Fruit fly (Drosophila melanogaster) S2 (cell line): Measurements from ENCODE around the gene CG43844.

Experiments
- CG8478 ChIP-seq: fragments of >200 bp; optimal IDR thresholded peaks from 2 replicates; lab custom pipeline; 2018
- CTCF ChIP-seq, 2 experiments: fragments of >200 bp; optimal IDR thresholded peaks; 2 replicates each; lab custom pipeline; 2018

Gene CG43844

dm6 chr3R:21853618-21854573, 35.4 kb upstream of the CG43844 start:
- TF ChIP-seq CTCF (optimal IDR thresholded peaks at IDR 0.05; lab: Kevin White, UChicago), result no peak
- no peak for TF ChIP-seq CG8478 (lab: Kevin White, UChicago)

dm6 chr3R:21854574-21855468, 34.5 kb upstream of the CG43844 start:
- TF ChIP-seq CTCF (optimal IDR thresholded peaks at IDR 0.05; lab: Kevin White, UChicago), result no peak
- TF ChIP-seq CG8478 (lab: Kevin White, UChicago), result no peak

dm6 chr3R:21855469-21855826, 33.9 kb upstream of the CG43844 start:
- TF ChIP-seq CTCF (optimal IDR thresholded peaks at IDR 0.05; lab: Kevin White, UChicago) (no peak), CG8478 (lab: Kevin White, UChicago) (no peak)

- TF ChIP-seq CG8478 (lab: Kevin White, UChicago) (no peak), CTCF (optimal IDR thresholded peaks at IDR 0.05; lab: Kevin White, UChicago) (peak in 1 of 2 experiments; percentile 22)
Measured at dm6 chr3R:21856098-21856872, 33.1 kb upstream of the CG43844 start, which contains the start of gene glec. TSS of gene glec (minus strand) at chr3R:21856266.

- TF ChIP-seq CG8478 (lab: Kevin White, UChicago), result no peak
- no peak for TF ChIP-seq CTCF (optimal IDR thresholded peaks at IDR 0.05; lab: Kevin White, UChicago)
Measured at dm6 chr3R:21856873-21857243, 32.5 kb upstream of the CG43844 start.

- TF ChIP-seq CTCF (optimal IDR thresholded peaks at IDR 0.05; lab: Kevin White, UChicago) (no peak), CG8478 (lab: Kevin White, UChicago) (no peak)
Measured at dm6 chr3R:21857509-21857908, 31.8 kb upstream of the CG43844 start.

dm6 chr3R:21858290-21858875, 31.0 kb upstream of the CG43844 start:
- TF ChIP-seq CTCF (optimal IDR thresholded peaks at IDR 0.05; lab: Kevin White, UChicago), result no peak
- no peak for TF ChIP-seq CG8478 (lab: Kevin White, UChicago)

dm6 chr3R:21859509-21859908, 29.8 kb upstream of the CG43844 start:
- TF ChIP-seq CG8478 (lab: Kevin White, UChicago) (no peak), CTCF (optimal IDR thresholded peaks at IDR 0.05; lab: Kevin White, UChicago) (no peak)

dm6 chr3R:21862137-21862850, 27.0 kb upstream of the CG43844 start:
- TF ChIP-seq CTCF (optimal IDR thresholded peaks at IDR 0.05; lab: Kevin White, UChicago), result no peak
- no peak for TF ChIP-seq CG8478 (lab: Kevin White, UChicago)

dm6 chr3R:21862868-21863267, 26.5 kb upstream of the CG43844 start:
- TF ChIP-seq CTCF (optimal IDR thresholded peaks at IDR 0.05; lab: Kevin White, UChicago) (no peak), CG8478 (lab: Kevin White, UChicago) (no peak)

- TF ChIP-seq CG8478 (lab: Kevin White, UChicago) (no peak), CTCF (optimal IDR thresholded peaks at IDR 0.05; lab: Kevin White, UChicago) (no peak)
Measured at dm6 chr3R:21863817-21864384, 25.4 kb upstream of the CG43844 start.

- no peak for TF ChIP-seq CTCF (optimal IDR thresholded peaks at IDR 0.05; lab: Kevin White, UChicago)
- no peak for TF ChIP-seq CG8478 (lab: Kevin White, UChicago)
Measured at dm6 chr3R:21864484-21864883, 24.9 kb upstream of the CG43844 start.

dm6 chr3R:21864992-21865391, 24.3 kb upstream of the CG43844 start, which contains the start of gene lsn:
TSS of gene lsn (plus strand) at chr3R:21865168.
- TF ChIP-seq CG8478 (lab: Kevin White, UChicago), result no peak
- TF ChIP-seq CTCF (optimal IDR thresholded peaks at IDR 0.05; lab: Kevin White, UChicago), result no peak
